Worm (Caenorhabditis elegans) whole organism, L3 larva: ENCODE measurements around the gene gpcp-2.

ENCODE experiments used
- ceh-82 ChIP-seq: fragments of 150-350 bp; optimal IDR thresholded peaks from 2 replicates; lab custom pipeline; 2014; ENCODE audit warnings: missing biosample characterization, missing genetic modification characterization
- elt-1 ChIP-seq: fragments of 150-350 bp; optimal IDR thresholded peaks from 2 replicates; lab custom pipeline; 2014; ENCODE audit warnings: missing biosample characterization, missing genetic modification characterization
- fos-1 ChIP-seq: fragments of 150-350 bp; optimal IDR thresholded peaks from 2 replicates; lab custom pipeline; 2014; ENCODE audit warnings: missing biosample characterization, missing genetic modification characterization
- jun-1 ChIP-seq: fragments of 150-350 bp; optimal IDR thresholded peaks from 2 replicates; lab custom pipeline; 2014; ENCODE audit warnings: missing biosample characterization, missing genetic modification reagents, missing genetic modification characterization
- lin-39 ChIP-seq: fragments of 150-350 bp; optimal IDR thresholded peaks from 2 replicates; lab custom pipeline; 2018; ENCODE audit warnings: missing biosample characterization, missing genetic modification reagents, missing genetic modification characterization
- mdl-1 ChIP-seq: fragments of 150-350 bp; optimal IDR thresholded peaks from 2 replicates; lab custom pipeline; 2014; ENCODE audit warnings: missing biosample characterization, missing genetic modification characterization
- nfya-1 ChIP-seq: sonication (generic microtip); optimal IDR thresholded peaks from 2 replicates; lab custom pipeline; 2017; ENCODE audit warnings: missing genetic modification characterization, mild to moderate bottlenecking, missing compliant biosample characterization, antibody characterized with exemption, moderate library complexity; ENCODE audit not compliant: insufficient read depth
- nhr-28 ChIP-seq: fragments of 150-350 bp; optimal IDR thresholded peaks from 2 replicates; lab custom pipeline; 2014; ENCODE audit warnings: missing biosample characterization, missing genetic modification characterization
- pha-4 ChIP-seq: fragments of 150-350 bp; optimal IDR thresholded peaks from 2 replicates; lab custom pipeline; 2014; ENCODE audit warnings: missing biosample characterization, missing genetic modification reagents, missing genetic modification characterization
- unc-39 ChIP-seq: sonication (generic microtip); optimal IDR thresholded peaks from 4 replicates; lab custom pipeline; 2017; ENCODE audit warnings: missing biosample characterization, missing genetic modification characterization
- unc-62 ChIP-seq: fragments of 150-350 bp; sonication (generic microtip); optimal IDR thresholded peaks from 4 replicates; lab custom pipeline; 2014; ENCODE audit warnings: missing biosample characterization, missing genetic modification reagents, missing genetic modification characterization

ce11 chrII:8027663-8028062, 45.5 kb downstream of the gpcp-2 start, which contains the start of gene swsn-7:
- TF ChIP-seq elt-1 (no peak), unc-62 (no peak), fos-1 (tag; lab: Kevin White, UChicago) (no peak), lin-39 (no peak), jun-1 (tag; lab: Kevin White, UChicago) (no peak), mdl-1 (tag; lab: Kevin White, UChicago) (no peak), nfya-1 (tag; lab: Kevin White, UChicago) (no peak), pha-4 (no peak), unc-39 (no peak), nhr-28 (no peak), ceh-82 (tag; lab: Kevin White, UChicago) (no peak)
